Fruit fly (Drosophila melanogaster) whole organism: ENCODE data around the gene CG13992.

Experiments used
- psq ChIP-seq: fragments of >200 bp; optimal IDR thresholded peaks from 2 replicates; lab custom pipeline; 2017
- usp ChIP-seq: fragments of >200 bp; optimal IDR thresholded peaks from 2 replicates; lab custom pipeline; 2017; ENCODE audit warnings: missing biosample characterization, missing genetic modification characterization, mixed read lengths

dm6 chr2L:5986940-5987339 lies 19.4 kb upstream of the CG13992 start:
- TF ChIP-seq psq (lab: Kevin White, UChicago) (no peak), usp (no peak)
